Worm (Caenorhabditis elegans): ENCODE data around the gene grl-25.

DNA sequence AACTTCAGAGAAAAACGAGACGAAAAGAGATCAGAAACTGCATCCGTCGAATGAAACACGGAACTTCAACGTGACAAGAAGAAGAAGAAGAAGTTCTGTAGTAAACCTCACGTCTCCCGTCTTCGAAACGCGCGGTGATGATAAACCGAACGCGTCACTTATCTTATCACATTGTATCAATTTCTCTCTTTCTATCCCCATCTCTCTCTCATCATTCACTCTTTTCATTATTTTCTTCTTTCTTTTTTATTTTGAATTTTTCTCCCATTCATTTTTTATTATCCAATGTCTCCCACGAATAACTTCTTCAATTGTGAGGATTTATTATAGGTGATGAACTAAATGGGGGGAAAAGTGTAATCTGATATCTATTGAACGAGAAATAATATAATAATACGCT is 24.8 kb downstream of the grl-25 start:
- TF ChIP-seq flt-1 (GFP tag; IDR thresholded peaks at IDR 0.05), result no peak
- TF ChIP-seq ztf-23 (GFP tag; IDR thresholded peaks at IDR 0.05), result no peak
